Fruit fly (Drosophila melanogaster) whole organism, embryonic: ENCODE results near the gene CG34282.

Source experiments
- ATbp ChIP-seq: fragments of 200-800 bp; sonication (Bioruptor generic); optimal IDR thresholded peaks from 2 replicates; lab custom pipeline; 2017; ENCODE audit warnings: missing biosample characterization, mild to moderate bottlenecking, missing genetic modification characterization, missing genetic modification reagents
- Ada2b ChIP-seq: fragments of 200-800 bp; sonication (Bioruptor generic); IDR thresholded peaks from 2 replicates; pipeline ENCODE4 v1.3.6; 2022; ENCODE audit warnings: missing biosample characterization, missing genetic modification characterization
- BEAF-32 ChIP-seq: fragments of 200-800 bp; sonication (Bioruptor generic); optimal IDR thresholded peaks from 3 replicates; lab custom pipeline; 2017; ENCODE audit warnings: missing biosample characterization, missing genetic modification characterization, mild to moderate bottlenecking, moderate library complexity, missing genetic modification reagents
- Blimp-1 ChIP-seq: fragments of 200-800 bp; sonication (Bioruptor generic); optimal IDR thresholded peaks from 3 replicates; lab custom pipeline; 2018; ENCODE audit warnings: missing biosample characterization, missing genetic modification characterization, mild to moderate bottlenecking, moderate library complexity, missing genetic modification reagents
- Bteb2 ChIP-seq: fragments of 200-800 bp; sonication (Bioruptor generic); optimal IDR thresholded peaks from 2 replicates; lab custom pipeline; 2016; ENCODE audit warnings: missing biosample characterization, missing genetic modification characterization
- CG10267 ChIP-seq: fragments of 200-800 bp; sonication (Bioruptor generic); optimal IDR thresholded peaks from 2 replicates; lab custom pipeline; 2018; ENCODE audit warnings: missing biosample characterization, mild to moderate bottlenecking, missing genetic modification characterization, moderate library complexity
- CG10959 ChIP-seq: fragments of 200-800 bp; sonication (Bioruptor generic); IDR thresholded peaks from 2 replicates; pipeline ENCODE4 v1.3.6; 2022; ENCODE audit warnings: missing biosample characterization, missing genetic modification characterization
- CG12219 ChIP-seq: fragments of 200-800 bp; sonication (Bioruptor generic); optimal IDR thresholded peaks from 3 replicates; lab custom pipeline; 2018; ENCODE audit warnings: missing biosample characterization, mild to moderate bottlenecking, missing genetic modification characterization
- CG1233 ChIP-seq: fragments of 200-800 bp; sonication (Bioruptor generic); optimal IDR thresholded peaks from 4 replicates; lab custom pipeline; 2018; ENCODE audit warnings: missing biosample characterization, mild to moderate bottlenecking, missing genetic modification characterization
- CG12769 ChIP-seq: fragments of 200-800 bp; sonication (Bioruptor generic); optimal IDR thresholded peaks from 2 replicates; lab custom pipeline; 2019; ENCODE audit warnings: missing biosample characterization, mild to moderate bottlenecking, missing genetic modification characterization, moderate library complexity
- CG17568 ChIP-seq: fragments of 200-800 bp; sonication (Bioruptor generic); optimal IDR thresholded peaks from 2 replicates; lab custom pipeline; 2018; ENCODE audit warnings: missing biosample characterization, mild to moderate bottlenecking, missing genetic modification characterization, moderate library complexity
- CG18262 ChIP-seq: fragments of 200-800 bp; optimal IDR thresholded peaks from 3 replicates; lab custom pipeline; 2019; ENCODE audit warnings: missing biosample characterization, mild to moderate bottlenecking, missing genetic modification characterization, moderate library complexity
- CG31365 ChIP-seq: fragments of 200-800 bp; sonication (Bioruptor generic); optimal IDR thresholded peaks from 2 replicates; lab custom pipeline; 2018; ENCODE audit warnings: missing biosample characterization, mild to moderate bottlenecking, missing genetic modification characterization
- CG32532 ChIP-seq: fragments of 200-800 bp; sonication (Bioruptor generic); IDR thresholded peaks from 2 replicates; pipeline ENCODE4 v1.3.6; 2022; ENCODE audit warnings: missing biosample characterization, missing genetic modification characterization
- CG32767 ChIP-seq: fragments of 200-800 bp; sonication (Bioruptor generic); IDR thresholded peaks from 2 replicates; pipeline ENCODE4 v1.3.6; 2022; ENCODE audit warnings: missing biosample characterization, missing genetic modification characterization
- CG3281 ChIP-seq: fragments of 200-800 bp; sonication (Bioruptor generic); optimal IDR thresholded peaks from 3 replicates; lab custom pipeline; 2017; ENCODE audit warnings: missing biosample characterization, mild to moderate bottlenecking, missing genetic modification characterization
- CG4424 ChIP-seq: fragments of 200-800 bp; sonication (Bioruptor generic); optimal IDR thresholded peaks from 3 replicates; lab custom pipeline; 2016; ENCODE audit warnings: missing biosample characterization, missing genetic modification characterization
- CG6765 ChIP-seq: fragments of 200-800 bp; sonication (Bioruptor generic); optimal IDR thresholded peaks from 3 replicates; lab custom pipeline; 2017; ENCODE audit warnings: missing biosample characterization, mild to moderate bottlenecking, missing genetic modification characterization
- CG7357 ChIP-seq: fragments of 200-800 bp; sonication (Bioruptor generic); IDR thresholded peaks from 3 replicates; pipeline ENCODE4 v1.3.6; 2022; ENCODE audit warnings: missing biosample characterization, missing genetic modification characterization
- CG8944 ChIP-seq: fragments of 200-800 bp; sonication (Bioruptor generic); optimal IDR thresholded peaks from 3 replicates; lab custom pipeline; 2016; ENCODE audit warnings: missing biosample characterization, missing genetic modification characterization
- CG9215 ChIP-seq: fragments of 200-800 bp; sonication (Bioruptor generic); IDR thresholded peaks from 2 replicates; pipeline ENCODE4 v1.3.6; 2022; ENCODE audit warnings: missing biosample characterization, missing genetic modification characterization
- CG9932 ChIP-seq: fragments of 200-800 bp; sonication (Bioruptor generic); IDR thresholded peaks from 2 replicates; pipeline ENCODE4 v1.3.6; 2022; ENCODE audit warnings: missing biosample characterization, missing genetic modification characterization
- D19B ChIP-seq: fragments of 200-800 bp; sonication (Bioruptor generic); optimal IDR thresholded peaks from 2 replicates; lab custom pipeline; 2017; ENCODE audit warnings: missing biosample characterization, mild to moderate bottlenecking, missing genetic modification characterization
- Elba2 ChIP-seq: fragments of 200-800 bp; sonication (Bioruptor generic); optimal IDR thresholded peaks from 3 replicates; lab custom pipeline; 2016; ENCODE audit warnings: missing biosample characterization, missing genetic modification characterization
- Ets65A ChIP-seq: fragments of 200-800 bp; sonication (Bioruptor generic); peaks from one replicate; lab custom pipeline; 2016; ENCODE audit warnings: missing biosample characterization, missing genetic modification characterization
- H15 ChIP-seq: fragments of 200-800 bp; sonication (Bioruptor generic); IDR thresholded peaks from 3 replicates; pipeline ENCODE4 v1.3.6; 2022; ENCODE audit warnings: missing biosample characterization, missing genetic modification characterization
- Hand ChIP-seq: fragments of 200-800 bp; sonication (Bioruptor generic); optimal IDR thresholded peaks from 2 replicates; lab custom pipeline; 2017; ENCODE audit warnings: mild to moderate bottlenecking, missing biosample characterization, missing genetic modification reagents, missing genetic modification characterization
- HmgD ChIP-seq: fragments of 200-800 bp; sonication (Bioruptor generic); optimal IDR thresholded peaks from 3 replicates; lab custom pipeline; 2016; ENCODE audit warnings: missing biosample characterization, missing genetic modification characterization
- Hmr ChIP-seq: fragments of 200-800 bp; sonication (Bioruptor generic); optimal IDR thresholded peaks from 3 replicates; lab custom pipeline; 2017; ENCODE audit warnings: mild to moderate bottlenecking, missing biosample characterization, missing genetic modification reagents, missing genetic modification characterization
- Hr78 ChIP-seq, 2 experiments: fragments of 200-800 bp in 1 of 2; fragments of >200 bp in 1 of 2; sonication (Bioruptor generic) in 1 of 2; optimal IDR thresholded peaks; 2 replicates each; lab custom pipeline; 2017 to 2019; ENCODE audit warnings: missing biosample characterization in 2 of 2, missing genetic modification characterization in 2 of 2, mild to moderate bottlenecking in 1 of 2, moderate library complexity in 1 of 2
- Lhr ChIP-seq: fragments of 200-800 bp; sonication (Bioruptor generic); optimal IDR thresholded peaks from 3 replicates; lab custom pipeline; 2017; ENCODE audit warnings: mild to moderate bottlenecking, missing biosample characterization, missing genetic modification reagents, missing genetic modification characterization
- Ptx1 ChIP-seq: fragments of 200-800 bp; sonication (Bioruptor generic); IDR thresholded peaks from 2 replicates; pipeline ENCODE4 v1.3.6; 2022; ENCODE audit warnings: missing biosample characterization, missing genetic modification characterization
- Sry-δ ChIP-seq: fragments of 200-800 bp; sonication (Bioruptor generic); optimal IDR thresholded peaks from 2 replicates; lab custom pipeline; 2016; ENCODE audit warnings: missing biosample characterization, missing genetic modification characterization
- ase ChIP-seq: fragments of 200-800 bp; sonication (Bioruptor generic); IDR thresholded peaks from 3 replicates; pipeline ENCODE4 v1.3.6; 2022; ENCODE audit warnings: missing biosample characterization, missing genetic modification characterization
- az2 ChIP-seq: fragments of 200-800 bp; sonication (Bioruptor generic); optimal IDR thresholded peaks from 3 replicates; lab custom pipeline; 2016; ENCODE audit warnings: missing biosample characterization, missing genetic modification characterization
- bab2 ChIP-seq: fragments of 200-800 bp; sonication (Bioruptor generic); optimal IDR thresholded peaks from 2 replicates; lab custom pipeline; 2016; ENCODE audit warnings: missing biosample characterization, missing genetic modification characterization
- bowl ChIP-seq: fragments of 200-800 bp; sonication (Bioruptor generic); IDR thresholded peaks from 2 replicates; pipeline ENCODE4 v1.3.6; 2022; ENCODE audit warnings: missing biosample characterization, missing genetic modification characterization
- cas ChIP-seq: fragments of 200-800 bp; sonication (Bioruptor generic); IDR thresholded peaks from 2 replicates; pipeline ENCODE4 v1.3.6; 2022; ENCODE audit warnings: missing biosample characterization, missing genetic modification characterization
- chm ChIP-seq: fragments of 200-800 bp; sonication (Bioruptor generic); IDR thresholded peaks from 2 replicates; pipeline ENCODE4 v1.3.6; 2022; ENCODE audit warnings: missing biosample characterization, missing genetic modification characterization
- crol ChIP-seq: fragments of 200-800 bp; sonication (Bioruptor generic); IDR thresholded peaks from 2 replicates; pipeline ENCODE4 v1.3.6; 2022; ENCODE audit warnings: missing biosample characterization, missing genetic modification characterization
- dm ChIP-seq: fragments of 200-800 bp; sonication (Bioruptor generic); optimal IDR thresholded peaks from 3 replicates; lab custom pipeline; 2016; ENCODE audit warnings: missing biosample characterization, missing genetic modification characterization
- en ChIP-seq: fragments of 200-800 bp; sonication (Bioruptor generic); optimal IDR thresholded peaks from 2 replicates; lab custom pipeline; 2016; ENCODE audit warnings: missing biosample characterization, missing genetic modification characterization
- inv ChIP-seq: fragments of 200-800 bp; sonication (Bioruptor generic); IDR thresholded peaks from 2 replicates; pipeline ENCODE4 v1.3.6; 2022; ENCODE audit warnings: missing biosample characterization, missing genetic modification characterization; ENCODE audit not compliant: partially characterized antibody
- lab ChIP-seq: fragments of 200-800 bp; sonication (Bioruptor generic); optimal IDR thresholded peaks from 3 replicates; lab custom pipeline; 2017; ENCODE audit warnings: missing biosample characterization, missing genetic modification characterization, mild to moderate bottlenecking, moderate library complexity, missing genetic modification reagents
- peb ChIP-seq: fragments of 200-800 bp; sonication (Bioruptor generic); IDR thresholded peaks from 2 replicates; pipeline ENCODE4 v1.3.6; 2022; ENCODE audit warnings: missing biosample characterization, missing genetic modification characterization
- ranshi ChIP-seq: fragments of 200-800 bp; sonication (Bioruptor generic); IDR thresholded peaks from 2 replicates; pipeline ENCODE4 v1.3.6; 2022; ENCODE audit warnings: missing biosample characterization, missing genetic modification characterization
- seq ChIP-seq: fragments of 200-800 bp; sonication (Bioruptor generic); IDR thresholded peaks from 2 replicates; pipeline ENCODE4 v1.3.6; 2022; ENCODE audit warnings: missing biosample characterization, missing genetic modification characterization
- so ChIP-seq: fragments of 200-800 bp; sonication (Bioruptor generic); IDR thresholded peaks from 3 replicates; pipeline ENCODE4 v1.3.6; 2022; ENCODE audit warnings: missing biosample characterization, missing genetic modification characterization
- twi ChIP-seq: fragments of 200-800 bp; optimal IDR thresholded peaks from 2 replicates; lab custom pipeline; 2019; ENCODE audit warnings: missing biosample characterization, mild to moderate bottlenecking, missing genetic modification characterization, moderate library complexity
- tx ChIP-seq: fragments of 200-800 bp; sonication (Bioruptor generic); optimal IDR thresholded peaks from 2 replicates; lab custom pipeline; 2016; ENCODE audit warnings: missing biosample characterization, missing genetic modification characterization
- unc-4 ChIP-seq: fragments of 200-800 bp; sonication (Bioruptor generic); IDR thresholded peaks from 2 replicates; pipeline ENCODE4 v1.3.6; 2022; ENCODE audit warnings: missing biosample characterization, missing genetic modification characterization; ENCODE audit not compliant: partially characterized antibody
- yki ChIP-seq: fragments of >200 bp; optimal IDR thresholded peaks from 3 replicates; lab custom pipeline; 2018

Gene CG34282

DNA sequence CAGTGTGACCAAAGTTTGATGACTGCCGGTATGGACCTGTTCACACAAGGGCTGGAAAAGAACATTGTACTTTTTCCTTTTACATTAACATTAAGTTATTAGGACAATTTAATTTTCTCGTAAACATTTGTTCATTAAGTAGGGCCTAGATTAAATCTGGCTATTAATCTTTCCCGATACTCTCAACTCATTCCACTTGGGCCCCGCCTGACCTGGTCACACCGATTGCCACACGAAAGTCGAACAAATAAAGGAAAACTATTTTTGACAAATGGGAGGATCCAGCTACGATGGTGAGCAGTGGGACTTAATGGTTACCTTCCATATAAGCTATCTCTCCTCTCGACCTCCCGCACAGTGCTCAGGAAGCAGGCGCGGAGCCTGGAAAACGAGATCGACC is 31.5 kb upstream of the CG34282 start, which contains the start of the genes Cpsf73 and Gos28 (continued):
- TF ChIP-seq H15 (GFP tag; lab: Robert Waterston, UW) (no peak), bowl (GFP tag; lab: Robert Waterston, UW) (no peak), Ada2b (GFP tag; lab: Robert Waterston, UW) (no peak), cas (GFP tag; lab: Robert Waterston, UW) (no peak), ranshi (peak; percentile 41; the same call in 1 of the 2 replicates), CG10267 (tag; lab: Kevin White, UChicago) (peak; percentile 54), chm (no peak), CG12219 (GFP tag; lab: Kevin White, UChicago) (no peak), Hr78 (GFP tag; optimal IDR thresholded peaks at IDR 0.05; lab: Kevin White, UChicago) (no peak), crol (GFP tag; lab: Robert Waterston, UW) (peak; percentile 26; the same call in 1 of the 2 replicates), inv (peak; percentile 42; the same call in 1 of the 2 replicates), CG8944 (GFP tag; lab: Kevin White, UChicago) (peak; percentile 18), CG1233 (GFP tag; lab: Kevin White, UChicago) (no peak), az2 (GFP tag; lab: Kevin White, UChicago) (no peak), Hmr (no peak), CG12769 (tag; lab: Kevin White, UChicago) (peak; percentile 47), CG32767 (GFP tag; lab: Robert Waterston, UW) (no peak), lab (GFP tag; lab: Kevin White, UChicago) (no peak), tx (GFP tag; lab: Kevin White, UChicago) (no peak), yki (lab: Kevin White, UChicago) (no peak), HmgD (no peak), CG9215 (GFP tag; lab: Robert Waterston, UW) (no peak), peb (no peak), CG18262 (no peak), so (GFP tag; lab: Robert Waterston, UW) (no peak), unc-4 (0 out of 2 replicates have a peak, but pooled peaks have one; percentile 34), CG32532 (GFP tag; lab: Robert Waterston, UW) (no peak), dm (GFP tag; lab: Kevin White, UChicago) (peak; percentile 25), seq (GFP tag; lab: Robert Waterston, UW) (no peak), Bteb2 (GFP tag; lab: Kevin White, UChicago) (no peak), CG9932 (GFP tag; lab: Robert Waterston, UW) (no peak), CG7357 (0 out of 3 replicates have a peak, but pooled peaks have one; percentile 26), en (GFP tag; lab: Kevin White, UChicago) (no peak), CG31365 (no peak), Hand (GFP tag; lab: Kevin White, UChicago) (no peak), Elba2 (GFP tag; lab: Kevin White, UChicago) (peak; percentile 78), D19B (GFP tag; lab: Kevin White, UChicago) (no peak), ase (GFP tag; lab: Robert Waterston, UW) (no peak), Sry-δ (GFP tag; lab: Kevin White, UChicago) (peak; percentile 51), bab2 (GFP tag; lab: Kevin White, UChicago) (no peak), CG4424 (GFP tag; lab: Kevin White, UChicago) (no peak), CG10959 (GFP tag; lab: Robert Waterston, UW) (no peak), twi (peak; percentile 3), Ets65A (GFP tag; lab: Kevin White, UChicago) (no peak), CG6765 (GFP tag; lab: Kevin White, UChicago) (no peak), BEAF-32 (GFP tag; lab: Kevin White, UChicago) (peak; percentile 61), Blimp-1 (GFP tag; lab: Kevin White, UChicago) (peak; percentile 3), ATbp (GFP tag; lab: Kevin White, UChicago) (no peak), Ptx1 (GFP tag; lab: Robert Waterston, UW) (no peak), CG3281 (GFP tag; lab: Kevin White, UChicago) (no peak), CG17568 (no peak), Lhr (GFP tag; lab: Kevin White, UChicago) (peak; percentile 22)
